Fruit fly (Drosophila melanogaster) whole organism, embryonic: ENCODE data around the gene CG4270.

ENCODE experiments used
- Aef1 ChIP-seq: fragments of 200-800 bp; sonication (Bioruptor generic); IDR thresholded peaks from 3 replicates; pipeline ENCODE4 v1.3.6; 2022; ENCODE audit warnings: missing biosample characterization, missing genetic modification characterization
- B-H1 ChIP-seq: fragments of 200-800 bp; sonication (Bioruptor generic); IDR thresholded peaks from 3 replicates; pipeline ENCODE4 v1.3.6; 2022; ENCODE audit warnings: missing biosample characterization, missing genetic modification characterization
- CG10462 ChIP-seq: fragments of 200-800 bp; sonication (Bioruptor generic); optimal IDR thresholded peaks from 2 replicates; lab custom pipeline; 2016; ENCODE audit warnings: missing biosample characterization, missing genetic modification characterization
- CG11085 ChIP-seq: fragments of 200-800 bp; sonication (Bioruptor generic); IDR thresholded peaks from 2 replicates; pipeline ENCODE4 v1.3.6; 2022; ENCODE audit warnings: missing biosample characterization, missing genetic modification characterization
- CG11504 ChIP-seq: fragments of 200-800 bp; sonication (Bioruptor generic); optimal IDR thresholded peaks from 3 replicates; lab custom pipeline; 2019; ENCODE audit warnings: missing biosample characterization, mild to moderate bottlenecking, missing genetic modification characterization, moderate library complexity
- CG11560 ChIP-seq: fragments of 200-800 bp; sonication (Bioruptor generic); IDR thresholded peaks from 3 replicates; pipeline ENCODE4 v1.3.6; 2022; ENCODE audit warnings: missing biosample characterization, missing genetic modification characterization
- CG12104 ChIP-seq: fragments of 200-800 bp; sonication (Bioruptor generic); optimal IDR thresholded peaks from 3 replicates; lab custom pipeline; 2016; ENCODE audit warnings: missing biosample characterization, missing genetic modification characterization
- CG14050 ChIP-seq: fragments of 200-800 bp; sonication (Bioruptor generic); IDR thresholded peaks from 3 replicates; pipeline ENCODE4 v1.3.6; 2022; ENCODE audit warnings: missing biosample characterization, missing genetic modification characterization
- CG14710 ChIP-seq: fragments of 200-800 bp; sonication (Bioruptor generic); optimal IDR thresholded peaks from 3 replicates; lab custom pipeline; 2019; ENCODE audit warnings: missing biosample characterization, mild to moderate bottlenecking, missing genetic modification characterization, moderate library complexity
- CG15073 ChIP-seq: fragments of 200-800 bp; sonication (Bioruptor generic); optimal IDR thresholded peaks from 2 replicates; lab custom pipeline; 2016; ENCODE audit warnings: missing biosample characterization, missing genetic modification characterization
- CG18262 ChIP-seq: fragments of 200-800 bp; optimal IDR thresholded peaks from 3 replicates; lab custom pipeline; 2019; ENCODE audit warnings: missing biosample characterization, mild to moderate bottlenecking, missing genetic modification characterization, moderate library complexity
- CG31365 ChIP-seq: fragments of 200-800 bp; sonication (Bioruptor generic); optimal IDR thresholded peaks from 2 replicates; lab custom pipeline; 2018; ENCODE audit warnings: missing biosample characterization, mild to moderate bottlenecking, missing genetic modification characterization
- CG31441 ChIP-seq: fragments of 200-800 bp; sonication (Bioruptor generic); IDR thresholded peaks from 2 replicates; pipeline ENCODE4 v1.3.6; 2022; ENCODE audit warnings: missing biosample characterization, missing genetic modification characterization
- CG3407 ChIP-seq: fragments of 200-800 bp; sonication (Bioruptor generic); optimal IDR thresholded peaks from 2 replicates; lab custom pipeline; 2018; ENCODE audit warnings: missing biosample characterization, mild to moderate bottlenecking, missing genetic modification characterization
- CG4282 ChIP-seq: fragments of 200-800 bp; sonication (Bioruptor generic); optimal IDR thresholded peaks from 2 replicates; lab custom pipeline; 2016; ENCODE audit warnings: missing biosample characterization, missing genetic modification characterization
- CG4404 ChIP-seq: fragments of 200-800 bp; sonication (Bioruptor generic); IDR thresholded peaks from 2 replicates; pipeline ENCODE4 v1.3.6; 2022; ENCODE audit warnings: missing biosample characterization, missing genetic modification characterization
- CG4854 ChIP-seq: fragments of 200-800 bp; sonication (Bioruptor generic); optimal IDR thresholded peaks from 2 replicates; lab custom pipeline; 2016; ENCODE audit warnings: missing biosample characterization, missing genetic modification characterization, inconsistent platforms
- CG6175 ChIP-seq: fragments of 200-800 bp; sonication (Bioruptor generic); IDR thresholded peaks from 3 replicates; pipeline ENCODE4 v1.3.6; 2022; ENCODE audit warnings: missing biosample characterization, missing genetic modification characterization
- CG6765 ChIP-seq: fragments of 200-800 bp; sonication (Bioruptor generic); optimal IDR thresholded peaks from 3 replicates; lab custom pipeline; 2017; ENCODE audit warnings: missing biosample characterization, mild to moderate bottlenecking, missing genetic modification characterization
- CG6813 ChIP-seq: fragments of 200-800 bp; sonication (Bioruptor generic); optimal IDR thresholded peaks from 2 replicates; lab custom pipeline; 2017; ENCODE audit warnings: missing biosample characterization, missing genetic modification characterization, mild to moderate bottlenecking, moderate library complexity, missing genetic modification reagents
- CG7556 ChIP-seq: fragments of 200-800 bp; sonication (Bioruptor generic); optimal IDR thresholded peaks from 2 replicates; lab custom pipeline; 2017; ENCODE audit warnings: missing biosample characterization, mild to moderate bottlenecking, missing genetic modification characterization
- CG7745 ChIP-seq: fragments of 200-800 bp; sonication (Bioruptor generic); optimal IDR thresholded peaks from 2 replicates; lab custom pipeline; 2018; ENCODE audit warnings: missing biosample characterization, mild to moderate bottlenecking, missing genetic modification characterization, moderate library complexity
- CG7987 ChIP-seq: fragments of 200-800 bp; sonication (Bioruptor generic); optimal IDR thresholded peaks from 2 replicates; lab custom pipeline; 2018; ENCODE audit warnings: missing biosample characterization, mild to moderate bottlenecking, missing genetic modification characterization, moderate library complexity
- CG8089 ChIP-seq: fragments of 200-800 bp; sonication (Bioruptor generic); optimal IDR thresholded peaks from 3 replicates; lab custom pipeline; 2016; ENCODE audit warnings: missing biosample characterization, missing genetic modification characterization
- Ets97D ChIP-seq: fragments of 200-800 bp; sonication (Bioruptor generic); optimal IDR thresholded peaks from 3 replicates; lab custom pipeline; 2016; ENCODE audit warnings: missing biosample characterization, missing genetic modification characterization
- Fer1 ChIP-seq: fragments of 200-800 bp; sonication (Bioruptor generic); optimal IDR thresholded peaks from 2 replicates; lab custom pipeline; 2017; ENCODE audit warnings: missing biosample characterization, mild to moderate bottlenecking, missing genetic modification characterization
- H15 ChIP-seq: fragments of 200-800 bp; sonication (Bioruptor generic); IDR thresholded peaks from 3 replicates; pipeline ENCODE4 v1.3.6; 2022; ENCODE audit warnings: missing biosample characterization, missing genetic modification characterization
- MBD-R2 ChIP-seq: fragments of 200-800 bp; sonication (Bioruptor generic); IDR thresholded peaks from 2 replicates; pipeline ENCODE4 v1.3.6; 2022; ENCODE audit warnings: missing biosample characterization, missing genetic modification characterization
- Mrtf ChIP-seq: fragments of 200-800 bp; sonication (Bioruptor generic); IDR thresholded peaks from 3 replicates; pipeline ENCODE4 v1.3.6; 2022; ENCODE audit warnings: missing biosample characterization, missing genetic modification characterization
- Poxn ChIP-seq: fragments of 200-800 bp; sonication (Bioruptor generic); IDR thresholded peaks from 2 replicates; pipeline ENCODE4 v1.3.6; 2022; ENCODE audit warnings: missing biosample characterization, missing genetic modification characterization
- Ptx1 ChIP-seq: fragments of 200-800 bp; sonication (Bioruptor generic); IDR thresholded peaks from 2 replicates; pipeline ENCODE4 v1.3.6; 2022; ENCODE audit warnings: missing biosample characterization, missing genetic modification characterization
- Ravus ChIP-seq: fragments of 200-800 bp; sonication (Bioruptor generic); IDR thresholded peaks from 2 replicates; pipeline ENCODE4 v1.3.6; 2022; ENCODE audit warnings: missing biosample characterization, missing genetic modification characterization
- YL-1 ChIP-seq: fragments of 200-800 bp; sonication (Bioruptor generic); optimal IDR thresholded peaks from 3 replicates; lab custom pipeline; 2017; ENCODE audit warnings: missing biosample characterization, mild to moderate bottlenecking, missing genetic modification characterization
- ac ChIP-seq: fragments of 200-800 bp; sonication (Bioruptor generic); optimal IDR thresholded peaks from 3 replicates; lab custom pipeline; 2017; ENCODE audit warnings: missing biosample characterization, mild to moderate bottlenecking, missing genetic modification characterization
- croc ChIP-seq: fragments of 200-800 bp; sonication (Bioruptor generic); conservative IDR thresholded peaks from 3 replicates; pipeline ENCODE4 v1.3.6; 2022; ENCODE audit warnings: missing biosample characterization, missing genetic modification characterization
- en ChIP-seq: fragments of 200-800 bp; sonication (Bioruptor generic); optimal IDR thresholded peaks from 2 replicates; lab custom pipeline; 2016; ENCODE audit warnings: missing biosample characterization, missing genetic modification characterization
- fd96Cb ChIP-seq: fragments of 200-800 bp; sonication (Bioruptor generic); optimal IDR thresholded peaks from 2 replicates; lab custom pipeline; 2018; ENCODE audit warnings: missing biosample characterization, mild to moderate bottlenecking, missing genetic modification characterization, moderate library complexity
- gce ChIP-seq: fragments of 200-800 bp; sonication (Bioruptor generic); IDR thresholded peaks from 3 replicates; pipeline ENCODE4 v1.3.6; 2022; ENCODE audit warnings: missing biosample characterization, missing genetic modification characterization
- gfzf ChIP-seq: fragments of 200-800 bp; sonication (Bioruptor generic); optimal IDR thresholded peaks from 2 replicates; lab custom pipeline; 2016; ENCODE audit warnings: missing biosample characterization, mild to moderate bottlenecking, missing genetic modification characterization, moderate library complexity
- gsb-n ChIP-seq: fragments of 200-800 bp; sonication (Bioruptor generic); optimal IDR thresholded peaks from 3 replicates; lab custom pipeline; 2018; ENCODE audit warnings: missing biosample characterization, mild to moderate bottlenecking, missing genetic modification characterization
- hbn ChIP-seq: fragments of 200-800 bp; sonication (Bioruptor generic); IDR thresholded peaks from 2 replicates; pipeline ENCODE4 v1.3.6; 2022; ENCODE audit warnings: missing biosample characterization, missing genetic modification characterization; ENCODE audit not compliant: partially characterized antibody
- kni ChIP-seq: fragments of 200-800 bp; sonication (Bioruptor generic); optimal IDR thresholded peaks from 3 replicates; lab custom pipeline; 2017; ENCODE audit warnings: mild to moderate bottlenecking, missing biosample characterization, missing genetic modification reagents, missing genetic modification characterization
- mam ChIP-seq: fragments of 200-800 bp; sonication (Bioruptor generic); optimal IDR thresholded peaks from 3 replicates; lab custom pipeline; 2016; ENCODE audit warnings: missing biosample characterization, missing genetic modification characterization
- nerfin-2 ChIP-seq: fragments of 200-800 bp; sonication (Bioruptor generic); IDR thresholded peaks from 2 replicates; pipeline ENCODE4 v1.3.6; 2022; ENCODE audit warnings: missing biosample characterization, missing genetic modification characterization; ENCODE audit not compliant: partially characterized antibody
- otp ChIP-seq: fragments of 200-800 bp; sonication (Bioruptor generic); IDR thresholded peaks from 3 replicates; pipeline ENCODE4, ENCODE4 v1.3.6; 2022; ENCODE audit warnings: missing biosample characterization, missing genetic modification characterization
- psq ChIP-seq: fragments of 200-800 bp; sonication (Bioruptor generic); optimal IDR thresholded peaks from 2 replicates; lab custom pipeline; 2017; ENCODE audit warnings: missing biosample characterization, missing genetic modification characterization
- repo ChIP-seq: fragments of 200-800 bp; sonication (Bioruptor generic); optimal IDR thresholded peaks from 2 replicates; lab custom pipeline; 2016; ENCODE audit warnings: missing biosample characterization, missing genetic modification characterization
- run ChIP-seq: fragments of 200-800 bp; sonication (Bioruptor generic); optimal IDR thresholded peaks from 3 replicates; lab custom pipeline; 2018; ENCODE audit warnings: missing biosample characterization, mild to moderate bottlenecking, missing genetic modification characterization
- tup ChIP-seq: fragments of 200-800 bp; sonication (Bioruptor generic); optimal IDR thresholded peaks from 2 replicates; lab custom pipeline; 2016; ENCODE audit warnings: missing biosample characterization, mild to moderate bottlenecking, missing genetic modification characterization, moderate library complexity
- vfl ChIP-seq: fragments of 200-800 bp; sonication (Bioruptor generic); optimal IDR thresholded peaks from 2 replicates; lab custom pipeline; 2016; ENCODE audit warnings: missing biosample characterization, missing genetic modification characterization
- zf30C ChIP-seq: fragments of 200-800 bp; sonication (Bioruptor generic); optimal IDR thresholded peaks from 3 replicates; lab custom pipeline; 2018; ENCODE audit warnings: missing biosample characterization, mild to moderate bottlenecking, missing genetic modification characterization

CG4270 gene

DNA sequence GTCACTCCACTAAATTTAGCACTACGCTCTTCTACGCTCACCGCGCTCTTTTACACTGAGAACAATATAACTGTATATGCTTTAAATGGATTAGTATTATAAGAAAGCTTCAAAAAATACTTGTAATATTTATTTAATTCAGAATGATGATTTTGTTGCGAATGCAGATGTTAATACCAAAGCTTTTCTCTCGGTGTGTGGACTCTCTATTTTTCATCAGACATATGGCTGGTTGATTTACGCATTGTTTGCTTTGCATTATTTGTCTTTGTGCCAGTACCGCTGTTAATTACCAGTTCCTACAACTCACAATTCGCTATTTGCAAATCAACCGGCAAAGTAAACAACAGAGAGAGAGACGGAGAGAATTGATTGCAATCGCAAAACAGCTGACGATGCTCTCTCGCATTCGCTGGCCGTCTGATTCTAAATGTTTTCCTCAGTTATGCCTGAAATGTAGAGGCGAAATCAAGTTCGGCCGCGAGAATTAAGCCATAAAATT is 41.5 kb upstream of the CG4270 start (continued):
- peak; percentile 90 for TF ChIP-seq tup
- TF ChIP-seq hbn (GFP tag; lab: Robert Waterston, UW): no peak
- peak; percentile 91 for TF ChIP-seq psq (GFP tag; lab: Kevin White, UChicago)
- TF ChIP-seq gsb-n (tag; lab: Kevin White, UChicago): peak; percentile 92
- TF ChIP-seq en: peak; percentile 90
- TF ChIP-seq CG7745 (tag; lab: Kevin White, UChicago): peak; percentile 57
- TF ChIP-seq CG7987 (GFP tag; lab: Kevin White, UChicago): peak; percentile 89
- peak; percentile 95 for TF ChIP-seq Ravus (GFP tag; lab: Robert Waterston, UW)
- TF ChIP-seq fd96Cb: peak; percentile 93
- TF ChIP-seq CG14710 (tag; lab: Kevin White, UChicago): peak; percentile 90
- peak; percentile 96 for TF ChIP-seq CG6175 (GFP tag; lab: Robert Waterston, UW)
- TF ChIP-seq CG7556: peak; percentile 97
- TF ChIP-seq vfl: peak; percentile 96
- TF ChIP-seq CG18262: peak; percentile 94
- peak; percentile 91 for TF ChIP-seq run
- peak; percentile 93 for TF ChIP-seq CG6765 (GFP tag; lab: Kevin White, UChicago)
- TF ChIP-seq CG4282 (GFP tag; lab: Kevin White, UChicago): peak; percentile 86
- TF ChIP-seq Fer1: peak; percentile 96
- no peak for TF ChIP-seq gfzf (GFP tag; lab: Kevin White, UChicago)
- peak; percentile 90 for TF ChIP-seq CG4404 (GFP tag; lab: Robert Waterston, UW)
- peak; percentile 97 for TF ChIP-seq CG14050 (GFP tag; lab: Robert Waterston, UW)
- TF ChIP-seq zf30C: peak; percentile 85
- peak; percentile 85 for TF ChIP-seq Ets97D (GFP tag; lab: Kevin White, UChicago)
- peak; percentile 97 for TF ChIP-seq Aef1 (GFP tag; lab: Robert Waterston, UW)
- peak; percentile 91 for TF ChIP-seq CG4854 (GFP tag; lab: Kevin White, UChicago)
- TF ChIP-seq CG15073 (GFP tag; lab: Kevin White, UChicago): peak; percentile 76
- TF ChIP-seq MBD-R2: peak; percentile 96
- TF ChIP-seq mam (GFP tag; lab: Kevin White, UChicago): peak; percentile 96
- peak; percentile 90 for TF ChIP-seq Poxn (GFP tag; lab: Robert Waterston, UW)
- peak; percentile 98 for TF ChIP-seq otp (GFP tag; lab: Robert Waterston, UW)
- TF ChIP-seq B-H1 (GFP tag; lab: Robert Waterston, UW): peak; percentile 97
- TF ChIP-seq Mrtf (GFP tag; lab: Robert Waterston, UW): peak; percentile 98
- TF ChIP-seq gce: peak; percentile 97
- peak; percentile 60 for TF ChIP-seq kni
- peak; percentile 92 for TF ChIP-seq CG3407
- peak; percentile 88 for TF ChIP-seq repo (GFP tag; lab: Kevin White, UChicago)
- peak; percentile 99 for TF ChIP-seq Ptx1 (GFP tag; lab: Robert Waterston, UW)
- peak; percentile 91 for TF ChIP-seq croc (GFP tag; lab: Robert Waterston, UW)
- TF ChIP-seq CG11560: peak; percentile 92
- TF ChIP-seq CG10462 (GFP tag; lab: Kevin White, UChicago): peak; percentile 91
- peak; percentile 94 for TF ChIP-seq CG31441 (GFP tag; lab: Robert Waterston, UW)
- TF ChIP-seq YL-1 (GFP tag; lab: Kevin White, UChicago): peak; percentile 66
- TF ChIP-seq nerfin-2 (GFP tag; lab: Robert Waterston, UW): no peak
- TF ChIP-seq CG6813: peak; percentile 94
- TF ChIP-seq CG11085 (GFP tag; lab: Robert Waterston, UW): peak; percentile 95
- TF ChIP-seq CG31365 (tag; lab: Kevin White, UChicago): peak; percentile 86
- peak; percentile 94 for TF ChIP-seq CG12104 (GFP tag; lab: Kevin White, UChicago)
- peak; percentile 91 for TF ChIP-seq CG8089 (GFP tag; lab: Kevin White, UChicago)
- TF ChIP-seq ac (GFP tag; lab: Kevin White, UChicago): peak; percentile 75
- peak; percentile 96 for TF ChIP-seq H15 (GFP tag; lab: Robert Waterston, UW)
- TF ChIP-seq CG11504 (tag; lab: Kevin White, UChicago): peak; percentile 95
